Worm (Caenorhabditis elegans): ENCODE results near the gene mrpl-36.

mrpl-36 gene

ce11 chrIII:9848083-9848482 lies at the start of gene mrpl-36:
Gene mrpl-36, minus strand, starts transcription at chrIII:9848116.
- TF ChIP-seq unc-62 (GFP tag; optimal IDR thresholded peaks at IDR 0.05), result no peak

ce11 chrIII:9892855-9893254 lies 44.9 kb upstream of the mrpl-36 start, which contains the start of gene mam-7:
Gene mam-7, plus strand, starts transcription at chrIII:9893155.
- TF ChIP-seq unc-62 (GFP tag; optimal IDR thresholded peaks at IDR 0.05), result no peak

- no peak for TF ChIP-seq unc-62 (GFP tag; optimal IDR thresholded peaks at IDR 0.05)
Measured at ce11 chrIII:9891324-9891723, 43.4 kb upstream of the mrpl-36 start, which contains the start of gene alg-4. Gene alg-4, minus strand, starts transcription at chrIII:9891424.

ce11 chrIII:9886323-9886722 lies 38.4 kb upstream of the mrpl-36 start:
- TF ChIP-seq unc-62 (GFP tag; optimal IDR thresholded peaks at IDR 0.05), result no peak

- no peak for TF ChIP-seq unc-62 (GFP tag; optimal IDR thresholded peaks at IDR 0.05)
Measured at ce11 chrIII:9885609-9886008, 37.7 kb upstream of the mrpl-36 start.

- TF ChIP-seq unc-62 (GFP tag; optimal IDR thresholded peaks at IDR 0.05), result no peak
Measured at ce11 chrIII:9878828-9879227, 30.9 kb upstream of the mrpl-36 start, which contains the start of gene ZK757.2. Gene ZK757.2, minus strand, starts transcription at chrIII:9878928.

- TF ChIP-seq unc-62 (GFP tag; optimal IDR thresholded peaks at IDR 0.05), result no peak
Measured at ce11 chrIII:9876951-9877350, 29.0 kb upstream of the mrpl-36 start, which contains the start of gene ZK757.10. Gene ZK757.10, plus strand, starts transcription at chrIII:9877251.

- TF ChIP-seq unc-62 (GFP tag; optimal IDR thresholded peaks at IDR 0.05), result no peak
Measured at ce11 chrIII:9874515-9874914, 26.6 kb upstream of the mrpl-36 start.

- no peak for TF ChIP-seq unc-62 (GFP tag; optimal IDR thresholded peaks at IDR 0.05)
Measured at ce11 chrIII:9871032-9871431, 23.1 kb upstream of the mrpl-36 start, which contains the start of gene ZK757.1. Gene ZK757.1, minus strand, starts transcription at chrIII:9871132.

- no peak for TF ChIP-seq unc-62 (GFP tag; optimal IDR thresholded peaks at IDR 0.05)
Measured at ce11 chrIII:9867780-9868503, 20.0 kb upstream of the mrpl-36 start, which contains the start of gene dhhc-4. Gene dhhc-4, minus strand, starts transcription at chrIII:9867792.

ce11 chrIII:9867352-9867751 lies 19.4 kb upstream of the mrpl-36 start:
- no peak for TF ChIP-seq unc-62 (GFP tag; optimal IDR thresholded peaks at IDR 0.05)

- no peak for TF ChIP-seq unc-62 (GFP tag; optimal IDR thresholded peaks at IDR 0.05)
Measured at ce11 chrIII:9862469-9862868, 14.6 kb upstream of the mrpl-36 start.

ce11 chrIII:9861470-9862342 lies 13.8 kb upstream of the mrpl-36 start:
- TF ChIP-seq unc-62 (GFP tag; optimal IDR thresholded peaks at IDR 0.05), result no peak

ce11 chrIII:9860201-9860780 lies 12.4 kb upstream of the mrpl-36 start, which contains the start of gene twk-48:
Gene twk-48, plus strand, starts transcription at chrIII:9860730.
- no peak for TF ChIP-seq unc-62 (GFP tag; optimal IDR thresholded peaks at IDR 0.05)

ce11 chrIII:9859133-9859775 lies 11.3 kb upstream of the mrpl-36 start, which contains the start of gene gpdh-2:
Gene gpdh-2, minus strand, starts transcription at chrIII:9859183.
- TF ChIP-seq unc-62 (GFP tag; optimal IDR thresholded peaks at IDR 0.05), result no peak
